Worm (Caenorhabditis elegans): Measurements from ENCODE around the gene Y82E9BR.6.

Y82E9BR.6 gene

ce11 chrIII:1418709-1419108 is 37.7 kb downstream of the Y82E9BR.6 start:
- TF ChIP-seq elt-1 (tag; optimal IDR thresholded peaks at IDR 0.05; ENCODE audit: borderline replicate concordance, insufficient read depth) (no peak), snpc-4 (tag; optimal IDR thresholded peaks at IDR 0.05) (no peak), nhr-2 (tag; optimal IDR thresholded peaks at IDR 0.05) (no peak), lin-13 (tag; optimal IDR thresholded peaks at IDR 0.05) (peak; percentile 93), flh-1 (GFP tag; optimal IDR thresholded peaks at IDR 0.05) (no peak), sem-2 (GFP tag; optimal IDR thresholded peaks at IDR 0.05) (no peak), ces-1 (GFP tag; optimal IDR thresholded peaks at IDR 0.05) (no peak), tbx-8 (GFP tag; optimal IDR thresholded peaks at IDR 0.05) (no peak), nhr-76 (tag; optimal IDR thresholded peaks at IDR 0.05) (no peak), ceh-43 (GFP tag; optimal IDR thresholded peaks at IDR 0.05) (no peak), ceh-83 (GFP tag; optimal IDR thresholded peaks at IDR 0.05) (no peak), nhr-28 (tag; optimal IDR thresholded peaks at IDR 0.05) (no peak), drap-1 (GFP tag; optimal IDR thresholded peaks at IDR 0.05) (no peak), elt-3 (tag; optimal IDR thresholded peaks at IDR 0.05) (no peak), pha-4 (tag; optimal IDR thresholded peaks at IDR 0.05) (peak; percentile 95), mep-1 (tag; optimal IDR thresholded peaks at IDR 0.05) (peak; percentile 77), zip-8 (tag; optimal IDR thresholded peaks at IDR 0.05) (no peak), mls-2 (tag; optimal IDR thresholded peaks at IDR 0.05) (peak; percentile 47), mab-5 (tag; optimal IDR thresholded peaks at IDR 0.05) (no peak), nhr-12 (tag; optimal IDR thresholded peaks at IDR 0.05) (no peak), ztf-11 (tag; optimal IDR thresholded peaks at IDR 0.05) (no peak), ceh-39 (tag; optimal IDR thresholded peaks at IDR 0.05) (peak; percentile 56), blmp-1 (tag; optimal IDR thresholded peaks at IDR 0.05) (no peak), unc-120 (tag; optimal IDR thresholded peaks at IDR 0.05; ENCODE audit: poor library complexity, severe bottlenecking) (no peak), nhr-237 (tag; optimal IDR thresholded peaks at IDR 0.05) (peak; percentile 86), ham-2 (GFP tag; optimal IDR thresholded peaks at IDR 0.05) (peak; percentile 33), lin-32 (GFP tag; optimal IDR thresholded peaks at IDR 0.05) (no peak), bed-3 (GFP tag; optimal IDR thresholded peaks at IDR 0.05) (no peak), sptf-1 (tag; optimal IDR thresholded peaks at IDR 0.05) (peak; percentile 65), M03D4.4 (tag; optimal IDR thresholded peaks at IDR 0.05) (peak; percentile 26), unc-62 (GFP tag; optimal IDR thresholded peaks at IDR 0.05) (peak; percentile 22), hlh-1 (tag; optimal IDR thresholded peaks at IDR 0.05) (peak; percentile 46), cnd-1 (tag; optimal IDR thresholded peaks at IDR 0.05) (peak; percentile 44), unc-39 (tag; optimal IDR thresholded peaks at IDR 0.05) (no peak), lsy-2 (tag; optimal IDR thresholded peaks at IDR 0.05) (peak; percentile 97)

- TF ChIP-seq mls-2 (tag; optimal IDR thresholded peaks at IDR 0.05) (no peak), elt-1 (tag; optimal IDR thresholded peaks at IDR 0.05; ENCODE audit: borderline replicate concordance, insufficient read depth) (no peak)
Measured at ce11 chrIII:1419146-1419636, 38.2 kb downstream of the Y82E9BR.6 start, which contains the start of gene Y82E9BR.3. Gene Y82E9BR.3 (plus strand): TSS chrIII:1419196.

ce11 chrIII:1419700-1420356 is 38.8 kb downstream of the Y82E9BR.6 start:
- TF ChIP-seq ces-1 (GFP tag; optimal IDR thresholded peaks at IDR 0.05) (no peak), lsy-2 (tag; optimal IDR thresholded peaks at IDR 0.05) (peak; percentile 12)

DNA sequence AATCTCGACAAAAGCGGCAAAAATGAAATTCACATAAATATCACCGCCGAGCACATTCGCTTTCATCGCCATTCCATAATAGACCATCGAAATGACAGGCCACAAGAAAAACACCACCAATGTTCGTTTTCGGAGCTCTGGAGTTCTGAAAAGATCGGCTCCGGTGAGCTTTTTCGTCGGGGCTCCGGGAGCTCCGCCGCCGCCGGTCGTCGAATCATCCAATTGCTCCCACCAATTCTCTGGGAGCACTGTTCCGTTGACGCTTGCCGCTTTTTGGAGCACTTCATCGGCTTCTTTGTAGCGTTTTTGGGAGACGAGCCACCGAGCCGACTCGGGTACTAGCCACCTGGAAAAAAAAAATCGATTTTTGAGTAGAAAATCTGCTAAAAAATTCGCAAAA is 40.4 kb downstream of the Y82E9BR.6 start:
- no peak for TF ChIP-seq ztf-11 (tag; optimal IDR thresholded peaks at IDR 0.05)
- no peak for TF ChIP-seq unc-39 (tag; optimal IDR thresholded peaks at IDR 0.05)
- TF ChIP-seq nhr-28 (tag; optimal IDR thresholded peaks at IDR 0.05) = no peak
- no peak for TF ChIP-seq elt-3 (tag; optimal IDR thresholded peaks at IDR 0.05)
- no peak for TF ChIP-seq pha-4 (tag; optimal IDR thresholded peaks at IDR 0.05)
- no peak for TF ChIP-seq zip-8 (tag; optimal IDR thresholded peaks at IDR 0.05)
- TF ChIP-seq mep-1 (tag; optimal IDR thresholded peaks at IDR 0.05) = no peak
- no peak for TF ChIP-seq ceh-83 (GFP tag; optimal IDR thresholded peaks at IDR 0.05)
- TF ChIP-seq mab-5 (tag; optimal IDR thresholded peaks at IDR 0.05) = no peak
- no peak for TF ChIP-seq unc-62 (GFP tag; optimal IDR thresholded peaks at IDR 0.05)
- TF ChIP-seq elt-1 (tag; optimal IDR thresholded peaks at IDR 0.05; ENCODE audit: borderline replicate concordance, insufficient read depth) = no peak
